Worm (Caenorhabditis elegans): Measurements from ENCODE around the gene ZK673.1.

- TF ChIP-seq sea-2 (GFP tag; IDR thresholded peaks at IDR 0.05) = no peak
- no peak for TF ChIP-seq nfya-1 (tag; optimal IDR thresholded peaks at IDR 0.05; ENCODE audit: borderline replicate concordance, insufficient read depth)
- no peak for TF ChIP-seq ama-1 (optimal IDR thresholded peaks at IDR 0.05)
- no peak for TF ChIP-seq ama-1 (GFP tag; optimal IDR thresholded peaks at IDR 0.05)
- TF ChIP-seq lin-54 (GFP tag; optimal IDR thresholded peaks at IDR 0.05) = no peak
- no peak for TF ChIP-seq nfya-2 (GFP tag; IDR thresholded peaks at IDR 0.05)
- no peak for TF ChIP-seq D2030.7 (GFP tag; IDR thresholded peaks at IDR 0.05)
- no peak for TF ChIP-seq ztf-3 (GFP tag; optimal IDR thresholded peaks at IDR 0.05)
- TF ChIP-seq B0261.1 (tag; optimal IDR thresholded peaks at IDR 0.05) = no peak
Observed at ce11 chrII:10461207-10461606, 18.3 kb downstream of the ZK673.1 start, which contains the start of gene ZK673.5.
